Fruit fly (Drosophila melanogaster) whole organism, embryonic: ENCODE results near the gene BORCS6.

ENCODE experiments used
- CG11723 ChIP-seq: fragments of 200-800 bp; sonication (Bioruptor generic); optimal IDR thresholded peaks from 2 replicates; lab custom pipeline; 2017; ENCODE audit warnings: missing biosample characterization, mild to moderate bottlenecking, missing genetic modification characterization
- CG12769 ChIP-seq: fragments of 200-800 bp; sonication (Bioruptor generic); optimal IDR thresholded peaks from 2 replicates; lab custom pipeline; 2019; ENCODE audit warnings: missing biosample characterization, mild to moderate bottlenecking, missing genetic modification characterization, moderate library complexity
- CG14014 ChIP-seq: fragments of 200-800 bp; sonication (Bioruptor generic); IDR thresholded peaks from 2 replicates; pipeline ENCODE4 v1.3.6; 2022; ENCODE audit warnings: missing biosample characterization, missing genetic modification characterization
- CG15601 ChIP-seq: fragments of 200-800 bp; sonication (Bioruptor generic); optimal IDR thresholded peaks from 3 replicates; lab custom pipeline; 2019; ENCODE audit warnings: missing biosample characterization, mild to moderate bottlenecking, missing genetic modification characterization, moderate library complexity
- CG17829 ChIP-seq: fragments of 200-800 bp; optimal IDR thresholded peaks from 2 replicates; lab custom pipeline; 2019; ENCODE audit warnings: missing biosample characterization, mild to moderate bottlenecking, missing genetic modification characterization, moderate library complexity
- CG2875 ChIP-seq: fragments of 200-800 bp; sonication (Bioruptor generic); optimal IDR thresholded peaks from 2 replicates; lab custom pipeline; 2017; ENCODE audit warnings: missing biosample characterization, mild to moderate bottlenecking, missing genetic modification characterization, missing genetic modification reagents
- CG32532 ChIP-seq: fragments of 200-800 bp; sonication (Bioruptor generic); IDR thresholded peaks from 2 replicates; pipeline ENCODE4 v1.3.6; 2022; ENCODE audit warnings: missing biosample characterization, missing genetic modification characterization
- CG32767 ChIP-seq: fragments of 200-800 bp; sonication (Bioruptor generic); IDR thresholded peaks from 2 replicates; pipeline ENCODE4 v1.3.6; 2022; ENCODE audit warnings: missing biosample characterization, missing genetic modification characterization
- CG34376 ChIP-seq: fragments of 200-800 bp; sonication (Bioruptor generic); optimal IDR thresholded peaks from 2 replicates; lab custom pipeline; 2018; ENCODE audit warnings: missing biosample characterization, mild to moderate bottlenecking, missing genetic modification characterization
- CG6272 ChIP-seq: fragments of 200-800 bp; sonication (Bioruptor generic); IDR thresholded peaks from 2 replicates; pipeline ENCODE4 v1.3.6; 2022; ENCODE audit warnings: missing biosample characterization, missing genetic modification characterization
- CG6683 ChIP-seq: fragments of 200-800 bp; sonication (Bioruptor generic); optimal IDR thresholded peaks from 2 replicates; lab custom pipeline; 2017; ENCODE audit warnings: missing biosample characterization, mild to moderate bottlenecking, missing genetic modification characterization, missing genetic modification reagents
- CG7372 ChIP-seq: fragments of 200-800 bp; sonication (Bioruptor generic); IDR thresholded peaks from 2 replicates; pipeline ENCODE4 v1.3.6; 2022; ENCODE audit warnings: missing biosample characterization, missing genetic modification characterization
- CG7928 ChIP-seq: fragments of 200-800 bp; sonication (Bioruptor generic); optimal IDR thresholded peaks from 2 replicates; lab custom pipeline; 2017; ENCODE audit warnings: missing biosample characterization, mild to moderate bottlenecking, missing genetic modification characterization
- CG8290 ChIP-seq, 3 experiments: fragments of 200-800 bp; sonication (Bioruptor generic); optimal IDR thresholded peaks; 2 replicates each; lab custom pipeline; 2016 to 2019; ENCODE audit warnings: missing biosample characterization in 3 of 3, missing genetic modification characterization in 3 of 3, mild to moderate bottlenecking in 2 of 3, moderate library complexity in 1 of 3
- Camta ChIP-seq: fragments of 200-800 bp; sonication (Bioruptor generic); optimal IDR thresholded peaks from 2 replicates; lab custom pipeline; 2016; ENCODE audit warnings: missing biosample characterization, missing genetic modification characterization
- D19A ChIP-seq: fragments of 200-800 bp; optimal IDR thresholded peaks from 3 replicates; lab custom pipeline; 2019; ENCODE audit warnings: missing biosample characterization, mild to moderate bottlenecking, missing genetic modification characterization, moderate library complexity
- Doc3 ChIP-seq: fragments of 200-800 bp; sonication (Bioruptor generic); IDR thresholded peaks from 3 replicates; pipeline ENCODE4 v1.3.6; 2022; ENCODE audit warnings: missing biosample characterization, missing genetic modification characterization; ENCODE audit not compliant: partially characterized antibody
- Drgx ChIP-seq: fragments of 200-800 bp; sonication (Bioruptor generic); IDR thresholded peaks from 2 replicates; pipeline ENCODE4 v1.3.6; 2022; ENCODE audit warnings: missing biosample characterization, missing genetic modification characterization
- H2.0 ChIP-seq: fragments of 200-800 bp; sonication (Bioruptor generic); IDR thresholded peaks from 2 replicates; pipeline ENCODE4 v1.3.6; 2022; ENCODE audit warnings: missing biosample characterization, missing genetic modification characterization
- HLH54F ChIP-seq: fragments of 200-800 bp; sonication (Bioruptor generic); optimal IDR thresholded peaks from 3 replicates; lab custom pipeline; 2016; ENCODE audit warnings: missing biosample characterization, missing genetic modification characterization
- Hr78 ChIP-seq, 2 experiments: fragments of 200-800 bp in 1 of 2; fragments of >200 bp in 1 of 2; sonication (Bioruptor generic) in 1 of 2; optimal IDR thresholded peaks; 2 replicates each; lab custom pipeline; 2017 to 2019; ENCODE audit warnings: missing biosample characterization in 2 of 2, missing genetic modification characterization in 2 of 2, mild to moderate bottlenecking in 1 of 2, moderate library complexity in 1 of 2
- MBD-R2 ChIP-seq: fragments of 200-800 bp; sonication (Bioruptor generic); IDR thresholded peaks from 2 replicates; pipeline ENCODE4 v1.3.6; 2022; ENCODE audit warnings: missing biosample characterization, missing genetic modification characterization
- Med ChIP-seq: fragments of 200-800 bp; sonication (Bioruptor generic); peaks from one replicate; lab custom pipeline; 2016; ENCODE audit warnings: missing biosample characterization, missing genetic modification characterization, mild to moderate bottlenecking, inconsistent platforms, moderate library complexity
- NC2α ChIP-seq: fragments of 200-800 bp; sonication (Bioruptor generic); optimal IDR thresholded peaks from 2 replicates; lab custom pipeline; 2016; ENCODE audit warnings: missing biosample characterization, missing genetic modification characterization
- Oaz ChIP-seq: fragments of 200-800 bp; sonication (Bioruptor generic); IDR thresholded peaks from 2 replicates; pipeline ENCODE4 v1.3.6; 2022; ENCODE audit warnings: missing biosample characterization, missing genetic modification characterization
- Opbp ChIP-seq: fragments of 200-800 bp; sonication (Bioruptor generic); IDR thresholded peaks from 3 replicates; pipeline ENCODE4 v1.3.6; 2022; ENCODE audit warnings: missing biosample characterization, missing genetic modification characterization; ENCODE audit not compliant: partially characterized antibody
- Pdp1 ChIP-seq, 2 experiments: fragments of 200-800 bp; sonication (Bioruptor generic); optimal IDR thresholded peaks; 3 replicates each; lab custom pipeline; 2016; ENCODE audit warnings: missing biosample characterization in 2 of 2, missing genetic modification characterization in 2 of 2, mild to moderate bottlenecking in 1 of 2, moderate library complexity in 1 of 2
- chinmo ChIP-seq: fragments of 200-800 bp; sonication (Bioruptor generic); IDR thresholded peaks from 4 replicates; pipeline ENCODE4 v1.3.6; 2022; ENCODE audit warnings: missing biosample characterization, missing genetic modification characterization; ENCODE audit not compliant: partially characterized antibody
- ci ChIP-seq: fragments of 200-800 bp; sonication (Bioruptor generic); IDR thresholded peaks from 3 replicates; pipeline ENCODE4 v1.3.6; 2022; ENCODE audit warnings: missing biosample characterization, missing genetic modification characterization
- crol ChIP-seq: fragments of 200-800 bp; sonication (Bioruptor generic); IDR thresholded peaks from 2 replicates; pipeline ENCODE4 v1.3.6; 2022; ENCODE audit warnings: missing biosample characterization, missing genetic modification characterization
- da ChIP-seq: fragments of 200-800 bp; sonication (Bioruptor generic); optimal IDR thresholded peaks from 2 replicates; lab custom pipeline; 2016; ENCODE audit warnings: missing biosample characterization, missing genetic modification characterization
- dmrt11E ChIP-seq: fragments of 200-800 bp; sonication (Bioruptor generic); optimal IDR thresholded peaks from 3 replicates; lab custom pipeline; 2018; ENCODE audit warnings: missing biosample characterization, mild to moderate bottlenecking, missing genetic modification characterization, moderate library complexity
- fd64A ChIP-seq: fragments of 200-800 bp; sonication (Bioruptor generic); optimal IDR thresholded peaks from 3 replicates; lab custom pipeline; 2018; ENCODE audit warnings: missing biosample characterization, mild to moderate bottlenecking, missing genetic modification characterization
- grn ChIP-seq: fragments of 200-800 bp; sonication (Bioruptor generic); optimal IDR thresholded peaks from 3 replicates; lab custom pipeline; 2017; ENCODE audit warnings: missing biosample characterization, missing genetic modification characterization
- knrl ChIP-seq: fragments of 200-800 bp; sonication (Bioruptor generic); IDR thresholded peaks from 3 replicates; pipeline ENCODE4 v1.3.6; 2022; ENCODE audit warnings: missing biosample characterization, missing genetic modification characterization; ENCODE audit not compliant: partially characterized antibody
- sd ChIP-seq: fragments of 200-800 bp; sonication (Bioruptor generic); optimal IDR thresholded peaks from 3 replicates; lab custom pipeline; 2018; ENCODE audit warnings: missing biosample characterization, mild to moderate bottlenecking, missing genetic modification characterization, moderate library complexity
- sens ChIP-seq: fragments of 200-800 bp; sonication (Bioruptor generic); peaks from one replicate; lab custom pipeline; 2016; ENCODE audit warnings: missing biosample characterization, missing genetic modification characterization
- slbo ChIP-seq: fragments of 200-800 bp; sonication (Bioruptor generic); IDR thresholded peaks from 2 replicates; pipeline ENCODE4 v1.3.6; 2022; ENCODE audit warnings: missing biosample characterization, missing genetic modification characterization
- so ChIP-seq: fragments of 200-800 bp; sonication (Bioruptor generic); IDR thresholded peaks from 3 replicates; pipeline ENCODE4 v1.3.6; 2022; ENCODE audit warnings: missing biosample characterization, missing genetic modification characterization
- sug ChIP-seq: fragments of 200-800 bp; optimal IDR thresholded peaks from 2 replicates; lab custom pipeline; 2019; ENCODE audit warnings: missing biosample characterization, mild to moderate bottlenecking, missing genetic modification characterization, moderate library complexity
- tio ChIP-seq: fragments of 200-800 bp; sonication (Bioruptor generic); optimal IDR thresholded peaks from 2 replicates; lab custom pipeline; 2017; ENCODE audit warnings: missing biosample characterization, missing genetic modification characterization, inconsistent platforms
- tll ChIP-seq, 2 experiments: fragments of 200-800 bp in 1 of 2; fragments of >200 bp in 1 of 2; sonication (Bioruptor generic) in 1 of 2; optimal IDR thresholded peaks; 2 replicates each; lab custom pipeline; 2017 to 2019; ENCODE audit warnings: missing biosample characterization in 2 of 2, missing genetic modification characterization in 2 of 2, mild to moderate bottlenecking in 1 of 2, moderate library complexity in 1 of 2
- tna ChIP-seq: fragments of 200-800 bp; sonication (Bioruptor generic); IDR thresholded peaks from 2 replicates; pipeline ENCODE4 v1.3.6; 2022; ENCODE audit warnings: missing biosample characterization, missing genetic modification characterization; ENCODE audit not compliant: partially characterized antibody
- trem ChIP-seq: fragments of 200-800 bp; optimal IDR thresholded peaks from 3 replicates; lab custom pipeline; 2019; ENCODE audit warnings: missing biosample characterization, mild to moderate bottlenecking, missing genetic modification characterization, moderate library complexity

Gene BORCS6

dm6 chr3L:561117-561516, 20.5 kb downstream of the BORCS6 start:
- no peak for TF ChIP-seq Camta
- no peak for TF ChIP-seq CG6683
- TF ChIP-seq chinmo (GFP tag; lab: Robert Waterston, UW) = 0 out of 4 replicates have a peak, but pooled peaks have one; percentile 0
- TF ChIP-seq Oaz = no peak
- TF ChIP-seq CG12769 (tag; lab: Kevin White, UChicago) = peak; percentile 42
- 0 out of 2 replicates have a peak, but pooled peaks have one; percentile 12 for TF ChIP-seq CG32532
- TF ChIP-seq CG8290 (GFP tag; optimal IDR thresholded peaks at IDR 0.05; lab: Kevin White, UChicago) = no peak
- TF ChIP-seq CG8290 (tag; optimal IDR thresholded peaks at IDR 0.05; lab: Kevin White, UChicago) = peak in 1 of 2 experiments; percentile 2
- peak in 1 of 2 experiments; percentile 50 for TF ChIP-seq Hr78 (GFP tag; optimal IDR thresholded peaks at IDR 0.05; lab: Kevin White, UChicago)
- TF ChIP-seq so (GFP tag; lab: Robert Waterston, UW) = 0 out of 3 replicates have a peak, but pooled peaks have one; percentile 20
- TF ChIP-seq tna (GFP tag; lab: Robert Waterston, UW) = 0 out of 2 replicates have a peak, but pooled peaks have one; percentile 10
- no peak for TF ChIP-seq Drgx (GFP tag; lab: Robert Waterston, UW)
- peak; percentile 20 for TF ChIP-seq sug
- TF ChIP-seq Med (GFP tag; lab: Kevin White, UChicago) = peak; percentile 39
- no peak for TF ChIP-seq tio (GFP tag; lab: Kevin White, UChicago)
- no peak for TF ChIP-seq tll (GFP tag; optimal IDR thresholded peaks at IDR 0.05; lab: Kevin White, UChicago)
- peak; percentile 3 for TF ChIP-seq D19A
- no peak for TF ChIP-seq NC2α
- 0 out of 2 replicates have a peak, but pooled peaks have one; percentile 6 for TF ChIP-seq CG32767 (GFP tag; lab: Robert Waterston, UW)
- peak; percentile 62; the same call in 1 of the 2 replicates for TF ChIP-seq crol

- TF ChIP-seq CG17829 (tag; lab: Kevin White, UChicago) (peak; percentile 91), CG2875 (GFP tag; lab: Kevin White, UChicago) (no peak), Opbp (no peak), Doc3 (GFP tag; lab: Robert Waterston, UW) (no peak), H2.0 (GFP tag; lab: Robert Waterston, UW) (0 out of 2 replicates have a peak, but pooled peaks have one; percentile 4), MBD-R2 (GFP tag; lab: Robert Waterston, UW) (no peak), sens (peak; percentile 75), ci (GFP tag; lab: Robert Waterston, UW) (0 out of 3 replicates have a peak, but pooled peaks have one; percentile 8), crol (no peak), Pdp1 (GFP tag; optimal IDR thresholded peaks at IDR 0.05; lab: Kevin White, UChicago) (peak in 1 of 2 experiments; percentile 24), slbo (GFP tag; lab: Robert Waterston, UW) (0 out of 2 replicates have a peak, but pooled peaks have one; percentile 19), sd (tag; lab: Kevin White, UChicago) (peak; percentile 90), chinmo (GFP tag; lab: Robert Waterston, UW) (0 out of 4 replicates have a peak, but pooled peaks have one; percentile 15), trem (tag; lab: Kevin White, UChicago) (no peak), CG8290 (GFP tag; optimal IDR thresholded peaks at IDR 0.05; lab: Kevin White, UChicago) (no peak), CG8290 (tag; optimal IDR thresholded peaks at IDR 0.05; lab: Kevin White, UChicago) (peak in 1 of 2 experiments; percentile 8), CG34376 (GFP tag; lab: Kevin White, UChicago) (peak; percentile 20), Med (GFP tag; lab: Kevin White, UChicago) (peak; percentile 7)
These were observed 21.3 kb downstream of the BORCS6 start for dm6 chr3L:561772-562454.

dm6 chr3L:563002-563627, 22.5 kb downstream of the BORCS6 start:
- TF ChIP-seq fd64A (GFP tag; lab: Kevin White, UChicago) (peak; percentile 44), grn (GFP tag; lab: Kevin White, UChicago) (no peak), CG15601 (tag; lab: Kevin White, UChicago) (peak; percentile 38), tll (GFP tag; optimal IDR thresholded peaks at IDR 0.05; lab: Kevin White, UChicago) (no peak), HLH54F (GFP tag; lab: Kevin White, UChicago) (no peak), CG7372 (GFP tag; lab: Robert Waterston, UW) (no peak), da (GFP tag; lab: Kevin White, UChicago) (no peak), dmrt11E (tag; lab: Kevin White, UChicago) (peak; percentile 0), CG14014 (GFP tag; lab: Robert Waterston, UW) (peak; percentile 58; the same call in 1 of the 2 replicates), knrl (GFP tag; lab: Robert Waterston, UW) (no peak), CG6272 (GFP tag; lab: Robert Waterston, UW) (no peak), CG11723 (GFP tag; lab: Kevin White, UChicago) (no peak), CG7928 (GFP tag; lab: Kevin White, UChicago) (no peak)
